Fruit fly (Drosophila melanogaster) whole organism, pupa: ENCODE data around the gene Crg-1.
A peak's percentile ranks its signal among the peaks of the same experiment; 100 is the strongest.

Experiments
- CG10348 ChIP-seq: fragments of 200-800 bp; sonication (Bioruptor generic); IDR thresholded peaks from 2 replicates; pipeline ENCODE4 v1.3.6; 2022; ENCODE audit warnings: missing biosample characterization, missing genetic modification characterization
- CG12605 ChIP-seq: fragments of 200-800 bp; sonication (Bioruptor generic); IDR thresholded peaks from 2 replicates; pipeline ENCODE4 v1.3.6; 2022; ENCODE audit warnings: missing biosample characterization, missing genetic modification characterization
- CG13204 ChIP-seq: fragments of 200-800 bp; sonication (Bioruptor generic); optimal IDR thresholded peaks from 2 replicates; lab custom pipeline; 2018; ENCODE audit warnings: missing biosample characterization, mild to moderate bottlenecking, missing genetic modification characterization, moderate library complexity
- CG14655 ChIP-seq: fragments of 200-800 bp; sonication (Bioruptor generic); optimal IDR thresholded peaks from 3 replicates; lab custom pipeline; 2017; ENCODE audit warnings: mild to moderate bottlenecking, missing biosample characterization, missing genetic modification reagents, missing genetic modification characterization
- CG15710 ChIP-seq: fragments of 200-800 bp; sonication (Bioruptor generic); optimal IDR thresholded peaks from 2 replicates; lab custom pipeline; 2018; ENCODE audit warnings: missing biosample characterization, mild to moderate bottlenecking, missing genetic modification characterization, moderate library complexity
- CG17806 ChIP-seq: fragments of 200-800 bp; sonication (Bioruptor generic); optimal IDR thresholded peaks from 2 replicates; lab custom pipeline; 2018; ENCODE audit warnings: missing biosample characterization, mild to moderate bottlenecking, missing genetic modification characterization, moderate library complexity
- CG32121 ChIP-seq: fragments of 200-800 bp; sonication (Bioruptor generic); IDR thresholded peaks from 2 replicates; pipeline ENCODE4 v1.3.6; 2022; ENCODE audit warnings: missing biosample characterization, missing genetic modification characterization
- CG34367 ChIP-seq: fragments of 200-800 bp; sonication (Bioruptor generic); optimal IDR thresholded peaks from 2 replicates; lab custom pipeline; 2018; ENCODE audit warnings: missing biosample characterization, mild to moderate bottlenecking, missing genetic modification characterization
- CG4496 ChIP-seq: fragments of 200-800 bp; sonication (Bioruptor generic); IDR thresholded peaks from 3 replicates; pipeline ENCODE4 v1.3.6; 2022; ENCODE audit warnings: missing biosample characterization, missing genetic modification characterization
- CG8159 ChIP-seq: fragments of 200-800 bp; sonication (Bioruptor generic); optimal IDR thresholded peaks from 3 replicates; lab custom pipeline; 2018; ENCODE audit warnings: missing biosample characterization, mild to moderate bottlenecking, missing genetic modification characterization, moderate library complexity
- CG8301 ChIP-seq: fragments of 200-800 bp; sonication (Bioruptor generic); optimal IDR thresholded peaks from 2 replicates; lab custom pipeline; 2018; ENCODE audit warnings: missing biosample characterization, mild to moderate bottlenecking, missing genetic modification characterization
- CG9948 ChIP-seq: fragments of 200-800 bp; sonication (Bioruptor generic); optimal IDR thresholded peaks from 2 replicates; lab custom pipeline; 2018; ENCODE audit warnings: missing biosample characterization, mild to moderate bottlenecking, missing genetic modification characterization, moderate library complexity
- D1 ChIP-seq: fragments of 200-800 bp; sonication (Bioruptor generic); optimal IDR thresholded peaks from 2 replicates; lab custom pipeline; 2018; ENCODE audit warnings: missing biosample characterization, mild to moderate bottlenecking, missing genetic modification characterization, moderate library complexity
- EcR ChIP-seq: fragments of 200-800 bp; sonication (Bioruptor generic); optimal IDR thresholded peaks from 3 replicates; lab custom pipeline; 2019; ENCODE audit warnings: missing biosample characterization, missing genetic modification characterization, mild to moderate bottlenecking, moderate library complexity, missing genetic modification reagents
- Ets98B ChIP-seq: fragments of 200-800 bp; sonication (Bioruptor generic); IDR thresholded peaks from 2 replicates; pipeline ENCODE4 v1.3.6; 2022; ENCODE audit warnings: missing biosample characterization, missing genetic modification characterization
- Pif1A ChIP-seq: fragments of 200-800 bp; sonication (Bioruptor generic); optimal IDR thresholded peaks from 3 replicates; lab custom pipeline; 2016; ENCODE audit warnings: missing biosample characterization, missing genetic modification characterization
- Pif1B ChIP-seq: fragments of 200-800 bp; sonication (Bioruptor generic); optimal IDR thresholded peaks from 3 replicates; lab custom pipeline; 2016; ENCODE audit warnings: missing biosample characterization, missing genetic modification characterization
- Snoo ChIP-seq: fragments of 200-800 bp; sonication (Bioruptor generic); optimal IDR thresholded peaks from 3 replicates; lab custom pipeline; 2017; ENCODE audit warnings: missing biosample characterization, mild to moderate bottlenecking, missing genetic modification characterization, inconsistent platforms
- fd96Ca ChIP-seq: fragments of 200-800 bp; sonication (Bioruptor generic); IDR thresholded peaks from 3 replicates; pipeline ENCODE4 v1.3.6; 2022; ENCODE audit warnings: missing biosample characterization, missing genetic modification characterization
- gl ChIP-seq: fragments of 200-800 bp; sonication (Bioruptor generic); optimal IDR thresholded peaks from 2 replicates; lab custom pipeline; 2018; ENCODE audit warnings: missing biosample characterization, mild to moderate bottlenecking, missing genetic modification characterization
- rn ChIP-seq: fragments of 200-800 bp; sonication (Bioruptor generic); IDR thresholded peaks from 2 replicates; pipeline ENCODE4 v1.3.6; 2022; ENCODE audit warnings: missing biosample characterization, missing genetic modification characterization

Gene Crg-1

dm6 chrX:3809085-3809484, 16.1 kb downstream of the Crg-1 start:
- TF ChIP-seq CG10348 (GFP tag; lab: Robert Waterston, UW) (no peak), CG14655 (GFP tag; lab: Kevin White, UChicago) (no peak), CG4496 (GFP tag; lab: Robert Waterston, UW) (no peak)

dm6 chrX:3811340-3811788, 18.3 kb downstream of the Crg-1 start, which contains the start of gene ec:
TSS of gene ec (plus strand) at chrX:3811698.
- no peak for TF ChIP-seq D1 (tag; lab: Kevin White, UChicago)
- TF ChIP-seq CG4496 (GFP tag; lab: Robert Waterston, UW): 0 out of 3 replicates have a peak, but pooled peaks have one; percentile 31
- TF ChIP-seq EcR (GFP tag; lab: Kevin White, UChicago): peak; percentile 12
- no peak for TF ChIP-seq CG12605
- TF ChIP-seq CG8159 (tag; lab: Kevin White, UChicago): no peak
- TF ChIP-seq CG13204 (GFP tag; lab: Kevin White, UChicago): no peak
- no peak for TF ChIP-seq CG14655 (GFP tag; lab: Kevin White, UChicago)
- TF ChIP-seq Snoo: no peak
- TF ChIP-seq gl: no peak
- TF ChIP-seq CG10348 (GFP tag; lab: Robert Waterston, UW): no peak
- TF ChIP-seq CG9948: no peak
- TF ChIP-seq fd96Ca (GFP tag; lab: Robert Waterston, UW): peak; percentile 49; the same call in 1 of the 3 replicates
- TF ChIP-seq Pif1B (GFP tag; lab: Kevin White, UChicago): peak; percentile 29
- TF ChIP-seq CG15710 (tag; lab: Kevin White, UChicago): no peak
- peak; percentile 17; the same call in 1 of the 2 replicates for TF ChIP-seq CG32121 (GFP tag; lab: Robert Waterston, UW)
- no peak for TF ChIP-seq CG8301 (tag; lab: Kevin White, UChicago)
- no peak for TF ChIP-seq CG17806 (tag; lab: Kevin White, UChicago)
- TF ChIP-seq Ets98B (GFP tag; lab: Robert Waterston, UW): peak; percentile 36; the same call in 1 of the 2 replicates

- TF ChIP-seq fd96Ca (GFP tag; lab: Robert Waterston, UW): no peak
- TF ChIP-seq Pif1A: no peak
- no peak for TF ChIP-seq CG14655 (GFP tag; lab: Kevin White, UChicago)
- no peak for TF ChIP-seq Snoo
- no peak for TF ChIP-seq D1 (tag; lab: Kevin White, UChicago)
- TF ChIP-seq CG8159 (tag; lab: Kevin White, UChicago): no peak
- no peak for TF ChIP-seq gl
- TF ChIP-seq Ets98B (GFP tag; lab: Robert Waterston, UW): no peak
- TF ChIP-seq, all 21 proteins: peak for 0
Observed at dm6 chrX:3815663-3816062, 22.6 kb downstream of the Crg-1 start.

- TF ChIP-seq D1 (tag; lab: Kevin White, UChicago) (no peak), Ets98B (GFP tag; lab: Robert Waterston, UW) (no peak), CG13204 (GFP tag; lab: Kevin White, UChicago) (no peak), gl (no peak), CG17806 (tag; lab: Kevin White, UChicago) (no peak), Pif1A (no peak), CG34367 (no peak), CG10348 (GFP tag; lab: Robert Waterston, UW) (no peak), fd96Ca (GFP tag; lab: Robert Waterston, UW) (no peak), CG4496 (GFP tag; lab: Robert Waterston, UW) (no peak), CG12605 (no peak), CG14655 (GFP tag; lab: Kevin White, UChicago) (no peak), CG9948 (no peak)
Observed at dm6 chrX:3819470-3819869, 26.4 kb downstream of the Crg-1 start.

dm6 chrX:3825069-3825468, 32.0 kb downstream of the Crg-1 start:
- TF ChIP-seq CG32121 (GFP tag; lab: Robert Waterston, UW) (no peak), fd96Ca (GFP tag; lab: Robert Waterston, UW) (no peak), CG15710 (tag; lab: Kevin White, UChicago) (no peak), Pif1A (no peak), CG10348 (GFP tag; lab: Robert Waterston, UW) (no peak), D1 (tag; lab: Kevin White, UChicago) (no peak), Snoo (no peak), CG34367 (no peak), rn (no peak), Pif1B (GFP tag; lab: Kevin White, UChicago) (no peak), CG8159 (tag; lab: Kevin White, UChicago) (no peak), CG8301 (tag; lab: Kevin White, UChicago) (no peak)

- no peak for TF ChIP-seq CG12605
Observed at dm6 chrX:3827897-3828296, 34.9 kb downstream of the Crg-1 start, which contains the start of gene CG2901. TSS of gene CG2901 (plus strand) at chrX:3828197.

dm6 chrX:3831761-3832160, 38.7 kb downstream of the Crg-1 start:
- TF ChIP-seq D1 (tag; lab: Kevin White, UChicago) (no peak), Ets98B (GFP tag; lab: Robert Waterston, UW) (peak; percentile 51), CG4496 (GFP tag; lab: Robert Waterston, UW) (peak; percentile 60; the same call in 2 of the 3 replicates), CG34367 (no peak), CG14655 (GFP tag; lab: Kevin White, UChicago) (peak; percentile 59), CG17806 (tag; lab: Kevin White, UChicago) (peak; percentile 20), CG8301 (tag; lab: Kevin White, UChicago) (peak; percentile 55), CG9948 (peak; percentile 36)
- TF ChIP-seq, all 21 proteins: peak for 6
